Worm (Caenorhabditis elegans) whole organism, L4 larva: Measurements from ENCODE around the gene T22D1.8.

Source experiments
- D1046.2 ChIP-seq: fragments of 200-800 bp; sonication (Bioruptor generic); IDR thresholded peaks from 2 replicates; pipeline ENCODE4 v1.3.6; 2022; ENCODE audit warnings: missing genetic modification characterization, missing compliant biosample characterization
- F10B5.3 ChIP-seq: sonication (generic microtip); optimal IDR thresholded peaks from 2 replicates; lab custom pipeline; 2016; ENCODE audit warnings: mild to moderate bottlenecking, missing genetic modification characterization, missing compliant biosample characterization
- F26F4.8 ChIP-seq: fragments of 200-800 bp; sonication (Bioruptor generic); conservative IDR thresholded peaks from 2 replicates; pipeline ENCODE4 v1.3.6; 2022; ENCODE audit warnings: missing genetic modification characterization, missing compliant biosample characterization
- F49E8.2 ChIP-seq: sonication (generic microtip); optimal IDR thresholded peaks from 2 replicates; lab custom pipeline; 2016; ENCODE audit warnings: missing compliant biosample characterization, mild to moderate bottlenecking, missing genetic modification characterization, borderline replicate concordance
- R02D3.7 ChIP-seq: fragments of 150-350 bp; sonication (generic microtip); optimal IDR thresholded peaks from 3 replicates; lab custom pipeline; 2014; ENCODE audit warnings: missing biosample characterization, missing genetic modification characterization
- Y105C5A.15 ChIP-seq: fragments of 200-800 bp; sonication (Bioruptor generic); IDR thresholded peaks from 2 replicates; pipeline ENCODE4 v1.3.6; 2022; ENCODE audit warnings: missing genetic modification characterization, missing compliant biosample characterization
- Y5F2A.4 ChIP-seq: fragments of 200-800 bp; sonication (Bioruptor generic); optimal IDR thresholded peaks from 2 replicates; lab custom pipeline; 2018; ENCODE audit warnings: mild to moderate bottlenecking, missing genetic modification characterization, missing compliant biosample characterization
- aha-1 ChIP-seq: fragments of 150-350 bp; peaks from one replicate; lab custom pipeline; 2014; ENCODE audit warnings: missing biosample characterization, missing genetic modification characterization
- aly-2 ChIP-seq: sonication (generic microtip); optimal IDR thresholded peaks from 2 replicates; lab custom pipeline; 2018; ENCODE audit warnings: missing biosample characterization, missing genetic modification characterization
- ama-1 ChIP-seq: fragments of 150-350 bp; optimal IDR thresholded peaks from 2 replicates; lab custom pipeline; 2014; ENCODE audit warnings: inconsistent platforms, mixed read lengths
- arid-1 ChIP-seq: fragments of 200-800 bp; sonication (Bioruptor generic); conservative IDR thresholded peaks from 2 replicates; pipeline ENCODE4 v1.3.6; 2022; ENCODE audit warnings: missing genetic modification reagents, missing genetic modification characterization, missing compliant biosample characterization
- ceh-28 ChIP-seq: fragments of 150-350 bp; optimal IDR thresholded peaks from 2 replicates; lab custom pipeline; 2014; ENCODE audit warnings: missing biosample characterization, missing genetic modification reagents, missing genetic modification characterization
- ctbp-1 ChIP-seq: fragments of 200-800 bp; sonication (Bioruptor generic); IDR thresholded peaks from 2 replicates; pipeline ENCODE4 v1.3.6; 2022; ENCODE audit warnings: missing genetic modification reagents, missing genetic modification characterization, missing compliant biosample characterization
- daf-12 ChIP-seq: fragments of 150-350 bp; optimal IDR thresholded peaks from 2 replicates; lab custom pipeline; 2014; ENCODE audit warnings: missing biosample characterization, missing genetic modification reagents, missing genetic modification characterization
- daf-16 ChIP-seq, 3 experiments: sonication (generic microtip); optimal IDR thresholded peaks; 2 replicates each; lab custom pipeline; 2016 to 2017; ENCODE audit warnings: missing genetic modification characterization in 3 of 3, missing genetic modification reagents in 3 of 3, mild to moderate bottlenecking in 2 of 3, missing compliant biosample characterization in 2 of 3, missing biosample characterization in 1 of 3, moderate library complexity in 1 of 3
- fkh-10 ChIP-seq: fragments of 150-350 bp; optimal IDR thresholded peaks from 2 replicates; lab custom pipeline; 2014; ENCODE audit warnings: missing biosample characterization, missing genetic modification reagents, missing genetic modification characterization
- lim-7 ChIP-seq: fragments of 200-800 bp; sonication (Bioruptor generic); IDR thresholded peaks from 2 replicates; pipeline ENCODE4 v1.3.6; 2022; ENCODE audit warnings: missing genetic modification characterization, missing compliant biosample characterization
- lin-1 ChIP-seq: fragments of 200-800 bp; sonication (Bioruptor generic); IDR thresholded peaks from 2 replicates; pipeline ENCODE4 v1.3.6; 2022; ENCODE audit warnings: missing genetic modification reagents, missing genetic modification characterization, missing compliant biosample characterization
- lin-29 ChIP-seq: fragments of 200-800 bp; sonication (Bioruptor generic); IDR thresholded peaks from 2 replicates; pipeline ENCODE4 v1.3.6; 2022; ENCODE audit warnings: missing genetic modification reagents, missing genetic modification characterization, missing compliant biosample characterization
- lin-38 ChIP-seq: fragments of 200-800 bp; sonication (Bioruptor generic); IDR thresholded peaks from 2 replicates; pipeline ENCODE4 v1.3.6; 2022; ENCODE audit warnings: missing genetic modification reagents, missing genetic modification characterization, missing compliant biosample characterization
- lir-3 ChIP-seq: sonication (generic microtip); optimal IDR thresholded peaks from 2 replicates; lab custom pipeline; 2016; ENCODE audit warnings: mild to moderate bottlenecking, missing genetic modification characterization, missing compliant biosample characterization
- lsy-2 ChIP-seq, 2 experiments: fragments of 150-350 bp in 1 of 2; sonication (generic microtip) in 1 of 2; optimal IDR thresholded peaks; 2 replicates each; lab custom pipeline; 2014 to 2017; ENCODE audit warnings: missing biosample characterization in 2 of 2, missing genetic modification characterization in 2 of 2
- mdt-29 ChIP-seq: fragments of 200-800 bp; sonication (Bioruptor generic); IDR thresholded peaks from 2 replicates; pipeline ENCODE4 v1.3.6; 2022; ENCODE audit warnings: missing genetic modification reagents, missing genetic modification characterization, missing compliant biosample characterization
- nhr-102 ChIP-seq: sonication (generic microtip); optimal IDR thresholded peaks from 2 replicates; lab custom pipeline; 2016; ENCODE audit warnings: mild to moderate bottlenecking, missing genetic modification characterization, moderate library complexity, missing compliant biosample characterization
- nhr-111 ChIP-seq: fragments of 200-800 bp; sonication (Bioruptor generic); optimal IDR thresholded peaks from 2 replicates; lab custom pipeline; 2018; ENCODE audit warnings: mild to moderate bottlenecking, missing genetic modification characterization, missing compliant biosample characterization
- nhr-25 ChIP-seq: sonication (generic microtip); optimal IDR thresholded peaks from 2 replicates; lab custom pipeline; 2017; ENCODE audit warnings: missing genetic modification characterization, mild to moderate bottlenecking, missing compliant biosample characterization, antibody characterized with exemption, moderate library complexity, borderline replicate concordance; ENCODE audit not compliant: insufficient read depth
- nhr-48 ChIP-seq: sonication (generic microtip); optimal IDR thresholded peaks from 2 replicates; lab custom pipeline; 2016; ENCODE audit warnings: mild to moderate bottlenecking, missing genetic modification characterization, missing compliant biosample characterization
- nhr-77 ChIP-seq: fragments of 150-350 bp; optimal IDR thresholded peaks from 2 replicates; lab custom pipeline; 2014; ENCODE audit warnings: missing biosample characterization, missing genetic modification characterization
- sdz-12 ChIP-seq: fragments of 200-800 bp; sonication (Bioruptor generic); optimal IDR thresholded peaks from 2 replicates; lab custom pipeline; 2018; ENCODE audit warnings: mild to moderate bottlenecking, missing genetic modification characterization, missing compliant biosample characterization
- snpc-1.2 ChIP-seq: fragments of 200-800 bp; sonication (Bioruptor generic); IDR thresholded peaks from 2 replicates; pipeline ENCODE4 v1.3.6; 2022; ENCODE audit warnings: missing genetic modification reagents, missing genetic modification characterization, missing compliant biosample characterization
- spr-1 ChIP-seq: sonication (generic microtip); optimal IDR thresholded peaks from 2 replicates; lab custom pipeline; 2016; ENCODE audit warnings: mild to moderate bottlenecking, missing genetic modification characterization, missing compliant biosample characterization
- spr-3 ChIP-seq: fragments of 200-800 bp; sonication (Bioruptor generic); optimal IDR thresholded peaks from 2 replicates; lab custom pipeline; 2018; ENCODE audit warnings: mild to moderate bottlenecking, missing genetic modification characterization, missing compliant biosample characterization
- unc-62 ChIP-seq, 3 experiments: fragments of 150-350 bp in 1 of 3; sonication (generic microtip); optimal IDR thresholded peaks in 2 of 3; peaks in 1 of 3; 1 replicate in 1 of 3; 2 replicates in 2 of 3; lab custom pipeline; 2014 to 2017; ENCODE audit warnings: missing biosample characterization in 3 of 3, missing genetic modification characterization in 3 of 3, missing genetic modification reagents in 3 of 3, missing genotype in 1 of 3
- zag-1 ChIP-seq: fragments of 150-350 bp; optimal IDR thresholded peaks from 2 replicates; lab custom pipeline; 2014; ENCODE audit warnings: missing biosample characterization, missing genetic modification characterization
- ztf-11 ChIP-seq: fragments of 150-350 bp; optimal IDR thresholded peaks from 2 replicates; lab custom pipeline; 2014; ENCODE audit warnings: missing biosample characterization, missing genetic modification characterization

T22D1.8 gene

DNA sequence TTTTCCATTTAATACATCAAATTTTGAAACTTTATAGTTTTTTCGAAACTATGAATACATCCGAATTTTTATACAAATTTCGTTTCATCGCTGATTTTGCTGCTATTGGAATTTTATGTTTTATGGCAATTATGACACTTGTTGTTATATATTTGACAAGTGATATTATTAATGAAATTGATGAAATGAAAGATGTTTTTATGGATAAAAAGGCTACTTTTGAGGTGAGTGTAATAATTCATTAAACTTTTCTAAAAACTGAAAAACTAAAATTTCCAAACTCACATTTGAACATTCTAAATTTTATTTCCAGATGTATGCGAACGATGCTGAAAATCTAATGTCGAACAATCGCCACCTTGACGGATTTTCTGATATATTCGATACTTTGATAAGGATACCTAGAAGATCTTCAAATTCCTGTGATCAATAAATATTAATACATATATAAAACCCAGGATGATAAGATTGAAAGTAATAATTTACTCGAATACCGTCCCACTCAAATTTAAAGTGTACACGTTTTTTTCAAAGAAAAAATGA lies at the start of gene T22D1.8, which contains the start of gene T22D1.17:
Gene T22D1.8, minus strand, starts transcription at position 402 of the 543 bp plus-strand sequence.
Gene T22D1.17, plus strand, starts transcription at position 51 of the 543 bp plus-strand sequence.
- peak; percentile 17 for TF ChIP-seq F10B5.3 (tag; lab: Kevin White, UChicago)
- no peak for TF ChIP-seq R02D3.7
- TF ChIP-seq lin-38: peak; percentile 55
- peak; percentile 30 for TF ChIP-seq F49E8.2 (tag; lab: Kevin White, UChicago)
- TF ChIP-seq snpc-1.2 (GFP tag; lab: Robert Waterston, UW): peak; percentile 48; the same call in 1 of the 2 replicates
- TF ChIP-seq mdt-29 (GFP tag; lab: Robert Waterston, UW): no peak
- TF ChIP-seq ceh-28 (tag; lab: Kevin White, UChicago): no peak
- TF ChIP-seq nhr-102 (tag; lab: Kevin White, UChicago): peak; percentile 8
- no peak for TF ChIP-seq daf-16 (GFP tag; optimal IDR thresholded peaks at IDR 0.05; lab: Kevin White, UChicago)
- TF ChIP-seq daf-16 (tag; optimal IDR thresholded peaks at IDR 0.05; lab: Kevin White, UChicago): peak; percentile 24
- TF ChIP-seq arid-1: peak; percentile 47; the same call in 1 of the 2 replicates
- TF ChIP-seq aly-2: peak; percentile 69
- TF ChIP-seq nhr-111 (GFP tag; lab: Kevin White, UChicago): peak; percentile 10
- peak; percentile 10 for TF ChIP-seq ama-1 (lab: Kevin White, UChicago)
- TF ChIP-seq, all 104 proteins: peak for 10

DNA sequence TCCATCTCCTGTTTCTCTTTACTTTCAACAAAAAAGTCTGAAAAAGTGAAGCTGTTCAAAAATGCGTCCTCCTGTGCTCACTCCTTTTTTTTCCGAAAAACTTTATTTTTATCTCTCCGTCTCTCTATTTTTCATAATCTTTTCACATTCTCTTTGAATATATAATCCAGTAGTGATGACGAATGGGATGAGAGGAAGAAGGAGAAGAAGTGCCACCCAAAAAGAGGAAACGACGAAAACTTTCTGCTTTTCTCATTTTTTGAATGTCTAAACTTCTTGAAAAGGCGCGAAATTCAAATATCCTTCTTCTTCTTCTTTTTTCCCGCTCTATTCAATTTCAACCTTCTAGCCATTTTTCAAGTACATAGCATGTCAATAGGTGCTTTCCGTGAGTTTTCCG lies 48.5 kb upstream of the T22D1.8 start:
- TF ChIP-seq zag-1: no peak
- TF ChIP-seq fkh-10 (GFP tag; lab: Kevin White, UChicago): peak; percentile 96
- peak in 1 of 2 experiments; percentile 54 for TF ChIP-seq unc-62 (GFP tag; optimal IDR thresholded peaks at IDR 0.05 in 1 of 2; lab: Kevin White, UChicago)
- TF ChIP-seq unc-62 (tag; optimal IDR thresholded peaks at IDR 0.05; lab: Kevin White, UChicago): no peak
- TF ChIP-seq aha-1 (tag; lab: Kevin White, UChicago): peak; percentile 40
- no peak for TF ChIP-seq F10B5.3 (tag; lab: Kevin White, UChicago)
- TF ChIP-seq ctbp-1 (GFP tag; lab: Robert Waterston, UW): 0 out of 2 replicates have a peak, but pooled peaks have one; percentile 35
- TF ChIP-seq lsy-2 (tag; optimal IDR thresholded peaks at IDR 0.05; lab: Kevin White, UChicago): peak in 1 of 2 experiments; percentile 0

DNA sequence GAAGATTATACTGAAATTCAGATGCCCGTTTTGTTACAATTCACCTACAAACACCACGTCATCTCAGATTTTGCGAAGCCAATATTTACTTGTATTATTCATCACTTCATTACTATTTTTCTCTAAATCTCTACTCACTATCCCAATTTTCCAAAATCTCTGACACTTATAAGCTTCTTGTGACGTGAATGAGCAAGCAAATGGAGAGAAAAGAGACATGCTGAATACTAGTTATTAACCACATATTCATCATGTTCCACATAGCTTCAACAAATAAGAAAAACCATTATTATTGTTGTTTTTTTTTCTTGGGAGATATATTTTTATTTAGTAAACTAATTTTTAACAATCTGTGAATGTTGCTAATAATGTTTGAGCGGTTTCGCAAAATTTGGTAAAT lies 45.1 kb upstream of the T22D1.8 start:
- TF ChIP-seq nhr-77 (no peak), D1046.2 (GFP tag; lab: Robert Waterston, UW) (no peak), lsy-2 (tag; optimal IDR thresholded peaks at IDR 0.05; lab: Kevin White, UChicago) (no peak), nhr-25 (no peak), lir-3 (tag; lab: Kevin White, UChicago) (no peak), unc-62 (GFP tag; optimal IDR thresholded peaks at IDR 0.05 in 1 of 2; lab: Kevin White, UChicago) (no peak), unc-62 (tag; optimal IDR thresholded peaks at IDR 0.05; lab: Kevin White, UChicago) (no peak), F26F4.8 (GFP tag; lab: Robert Waterston, UW) (no peak), daf-16 (GFP tag; optimal IDR thresholded peaks at IDR 0.05; lab: Kevin White, UChicago) (no peak), daf-16 (tag; optimal IDR thresholded peaks at IDR 0.05; lab: Kevin White, UChicago) (no peak), lin-29 (GFP tag; lab: Robert Waterston, UW) (no peak), Y105C5A.15 (GFP tag; lab: Robert Waterston, UW) (no peak), ztf-11 (tag; lab: Kevin White, UChicago) (no peak), spr-3 (GFP tag; lab: Kevin White, UChicago) (no peak), arid-1 (no peak), sdz-12 (GFP tag; lab: Kevin White, UChicago) (no peak), nhr-48 (tag; lab: Kevin White, UChicago) (no peak), daf-12 (tag; lab: Kevin White, UChicago) (no peak), lim-7 (GFP tag; lab: Robert Waterston, UW) (no peak), lin-1 (GFP tag; lab: Robert Waterston, UW) (no peak), Y5F2A.4 (GFP tag; lab: Kevin White, UChicago) (no peak), spr-1 (tag; lab: Kevin White, UChicago) (no peak)
